Comparison of ENCODE assay signal across 5 fruit fly cellular contexts in genomic region chr3L:11324549-11325015, dm6.
TF ChIP-seq lines count a peak whose summit lies in the region.

No protein-coding gene starts in this region.

- no peak for TF ChIP-seq CTCF in whole organism, embryonic (GFP tag; optimal IDR thresholded peaks at IDR 0.05; lab: Kevin White, UChicago)

TF ChIP-seq in whole organism, adult, 20 proteins besides CTCF, POLR2A, EP300 and RAD21:
- TF ChIP-seq tj (GFP tag; optimal IDR thresholded peaks at IDR 0.05; lab: Kevin White, UChicago) (peak; percentile 30), CG7101 (tag; optimal IDR thresholded peaks at IDR 0.05; lab: Kevin White, UChicago) (no peak)
TF ChIP-seq in whole organism, adult: peak in this region for 1.

TF ChIP-seq in whole organism, embryonic, 481 proteins besides CTCF, POLR2A, EP300 and RAD21 (continues in another document):
- TF ChIP-seq ac (GFP tag; optimal IDR thresholded peaks at IDR 0.05; lab: Kevin White, UChicago), result no peak
- no peak for TF ChIP-seq Eip74EF (GFP tag; optimal IDR thresholded peaks at IDR 0.05; lab: Kevin White, UChicago)
- no peak for TF ChIP-seq sc (optimal IDR thresholded peaks at IDR 0.05; lab: Kevin White, UChicago)
- TF ChIP-seq sc (GFP tag; optimal IDR thresholded peaks at IDR 0.05; lab: Kevin White, UChicago), result no peak
- no peak for TF ChIP-seq CG4730 (GFP tag; IDR thresholded peaks at IDR 0.05; lab: Robert Waterston, UW)
- no peak for TF ChIP-seq CG8478 (optimal IDR thresholded peaks at IDR 0.05; lab: Kevin White, UChicago)
- no peak for TF ChIP-seq NK7.1 (GFP tag; optimal IDR thresholded peaks at IDR 0.05; lab: Kevin White, UChicago)
- no peak for TF ChIP-seq Dp (GFP tag; optimal IDR thresholded peaks at IDR 0.05; lab: Kevin White, UChicago)
- no peak for TF ChIP-seq ftz-f1 (GFP tag; optimal IDR thresholded peaks at IDR 0.05; lab: Kevin White, UChicago)
- no peak for TF ChIP-seq MESR4 (GFP tag; optimal IDR thresholded peaks at IDR 0.05; lab: Kevin White, UChicago)
- no peak for TF ChIP-seq ttk (GFP tag; IDR thresholded peaks at IDR 0.05; lab: Robert Waterston, UW)
- TF ChIP-seq HLH3B (GFP tag; IDR thresholded peaks at IDR 0.05; lab: Robert Waterston, UW), result no peak
- no peak for TF ChIP-seq CG9727 (GFP tag; optimal IDR thresholded peaks at IDR 0.05; lab: Kevin White, UChicago)
- no peak for TF ChIP-seq emc (GFP tag; optimal IDR thresholded peaks at IDR 0.05; lab: Kevin White, UChicago)
- peak; percentile 97 for TF ChIP-seq nom (GFP tag; optimal IDR thresholded peaks at IDR 0.05; lab: Kevin White, UChicago)
- no peak for TF ChIP-seq gt (GFP tag; IDR thresholded peaks at IDR 0.05; lab: Robert Waterston, UW)
- no peak for TF ChIP-seq HmgZ (tag; optimal IDR thresholded peaks at IDR 0.05; lab: Kevin White, UChicago)
- 0 out of 3 replicates have a peak, but pooled peaks have one; percentile 33 for TF ChIP-seq dysf (GFP tag; IDR thresholded peaks at IDR 0.05; lab: Robert Waterston, UW)
- no peak for TF ChIP-seq CG17802 (tag; optimal IDR thresholded peaks at IDR 0.05; lab: Kevin White, UChicago)
- TF ChIP-seq fd64A (GFP tag; optimal IDR thresholded peaks at IDR 0.05; lab: Kevin White, UChicago), result no peak
- no peak for TF ChIP-seq CG4820 (GFP tag; optimal IDR thresholded peaks at IDR 0.05; lab: Kevin White, UChicago)
- TF ChIP-seq kni (GFP tag; optimal IDR thresholded peaks at IDR 0.05; lab: Kevin White, UChicago), result peak; percentile 56
- TF ChIP-seq corto (GFP tag; optimal IDR thresholded peaks at IDR 0.05; lab: Kevin White, UChicago), result peak; percentile 62

TF ChIP-seq in whole organism, prepupa, 60 proteins besides CTCF, POLR2A, EP300 and RAD21 (continues in another document):
- TF ChIP-seq CG11902 (GFP tag; optimal IDR thresholded peaks at IDR 0.05; lab: Kevin White, UChicago) (no peak), Ets96B (tag; optimal IDR thresholded peaks at IDR 0.05; lab: Kevin White, UChicago) (peak; percentile 67), CG6854 (GFP tag; optimal IDR thresholded peaks at IDR 0.05; lab: Kevin White, UChicago) (peak; percentile 89), Eip93F (GFP tag; optimal IDR thresholded peaks at IDR 0.05; lab: Kevin White, UChicago) (no peak), achi (GFP tag; optimal IDR thresholded peaks at IDR 0.05; lab: Kevin White, UChicago) (peak; percentile 44), Met (GFP tag; optimal IDR thresholded peaks at IDR 0.05; lab: Kevin White, UChicago) (peak; percentile 46), lz (GFP tag; optimal IDR thresholded peaks at IDR 0.05; lab: Kevin White, UChicago) (no peak), Sox15 (GFP tag; optimal IDR thresholded peaks at IDR 0.05; lab: Kevin White, UChicago) (no peak), Eip78C (GFP tag; lab: Kevin White, UChicago) (peak; percentile 94), fd85E (GFP tag; optimal IDR thresholded peaks at IDR 0.05; lab: Kevin White, UChicago) (peak; percentile 7), CG3919 (GFP tag; optimal IDR thresholded peaks at IDR 0.05; lab: Kevin White, UChicago) (peak; percentile 54), CG15336 (GFP tag; IDR thresholded peaks at IDR 0.05; lab: Robert Waterston, UW) (peak; percentile 78), CG6808 (GFP tag; optimal IDR thresholded peaks at IDR 0.05; lab: Kevin White, UChicago) (peak; percentile 93), acj6 (GFP tag; optimal IDR thresholded peaks at IDR 0.05; lab: Kevin White, UChicago) (peak; percentile 26), spab (GFP tag; optimal IDR thresholded peaks at IDR 0.05; lab: Kevin White, UChicago) (peak; percentile 87), Eip75B (GFP tag; optimal IDR thresholded peaks at IDR 0.05; lab: Kevin White, UChicago) (peak; percentile 77), ss (GFP tag; optimal IDR thresholded peaks at IDR 0.05; lab: Kevin White, UChicago) (peak; percentile 96 to 99), CG4318 (GFP tag; optimal IDR thresholded peaks at IDR 0.05; lab: Kevin White, UChicago) (no peak), Blimp-1 (GFP tag; optimal IDR thresholded peaks at IDR 0.05; lab: Kevin White, UChicago) (peak; percentile 16), net (GFP tag; optimal IDR thresholded peaks at IDR 0.05; lab: Kevin White, UChicago) (peak; percentile 72), CG3032 (tag; optimal IDR thresholded peaks at IDR 0.05; lab: Kevin White, UChicago) (peak; percentile 68), CG6276 (GFP tag; optimal IDR thresholded peaks at IDR 0.05; lab: Kevin White, UChicago) (peak; percentile 70), CG6792 (GFP tag; optimal IDR thresholded peaks at IDR 0.05; lab: Kevin White, UChicago) (peak; percentile 67)

TF ChIP-seq in whole organism, pupa, 21 proteins besides CTCF, POLR2A, EP300 and RAD21:
- peak; percentile 74 for TF ChIP-seq Ets98B (GFP tag; IDR thresholded peaks at IDR 0.05; lab: Robert Waterston, UW)
- peak; percentile 60 for TF ChIP-seq fd96Ca (GFP tag; IDR thresholded peaks at IDR 0.05; lab: Robert Waterston, UW)
- no peak for TF ChIP-seq CG10348 (GFP tag; IDR thresholded peaks at IDR 0.05; lab: Robert Waterston, UW)
- peak; percentile 56; the same call in 1 of the 2 replicates for TF ChIP-seq CG32121 (GFP tag; IDR thresholded peaks at IDR 0.05; lab: Robert Waterston, UW)
- TF ChIP-seq CG8159 (tag; optimal IDR thresholded peaks at IDR 0.05; lab: Kevin White, UChicago), result peak; percentile 77
- peak; percentile 77 for TF ChIP-seq Pif1B (GFP tag; optimal IDR thresholded peaks at IDR 0.05; lab: Kevin White, UChicago)
- peak; percentile 96 for TF ChIP-seq gl (tag; optimal IDR thresholded peaks at IDR 0.05; lab: Kevin White, UChicago)
- TF ChIP-seq rn (GFP tag; IDR thresholded peaks at IDR 0.05; lab: Robert Waterston, UW), result no peak
- peak; percentile 38 for TF ChIP-seq CG8301 (tag; optimal IDR thresholded peaks at IDR 0.05; lab: Kevin White, UChicago)
- peak; percentile 88 for TF ChIP-seq Pif1A (GFP tag; optimal IDR thresholded peaks at IDR 0.05; lab: Kevin White, UChicago)
- peak; percentile 60 for TF ChIP-seq CG17806 (tag; optimal IDR thresholded peaks at IDR 0.05; lab: Kevin White, UChicago)
- TF ChIP-seq CG4496 (GFP tag; IDR thresholded peaks at IDR 0.05; lab: Robert Waterston, UW), result peak; percentile 86
- peak; percentile 96 for TF ChIP-seq CG13204 (GFP tag; optimal IDR thresholded peaks at IDR 0.05; lab: Kevin White, UChicago)
- TF ChIP-seq CG15710 (tag; optimal IDR thresholded peaks at IDR 0.05; lab: Kevin White, UChicago), result peak; percentile 74
- peak; percentile 77 for TF ChIP-seq CG34367 (tag; optimal IDR thresholded peaks at IDR 0.05; lab: Kevin White, UChicago)
- TF ChIP-seq D1 (tag; optimal IDR thresholded peaks at IDR 0.05; lab: Kevin White, UChicago), result no peak
- peak; percentile 45 for TF ChIP-seq CG9948 (tag; optimal IDR thresholded peaks at IDR 0.05; lab: Kevin White, UChicago)
- TF ChIP-seq CG14655 (GFP tag; optimal IDR thresholded peaks at IDR 0.05; lab: Kevin White, UChicago), result peak; percentile 44
- TF ChIP-seq Snoo (tag; optimal IDR thresholded peaks at IDR 0.05; lab: Kevin White, UChicago), result peak; percentile 68
- peak; percentile 89 for TF ChIP-seq EcR (GFP tag; optimal IDR thresholded peaks at IDR 0.05; lab: Kevin White, UChicago)
- peak; percentile 93 for TF ChIP-seq CG12605 (GFP tag; IDR thresholded peaks at IDR 0.05; lab: Robert Waterston, UW)

TF ChIP-seq in whole organism, wandering third instar larva, 38 proteins besides CTCF, POLR2A, EP300 and RAD21 (continues in another document):
- TF ChIP-seq Sp1 (GFP tag; optimal IDR thresholded peaks at IDR 0.05; lab: Kevin White, UChicago) (peak; percentile 51), woc (GFP tag; optimal IDR thresholded peaks at IDR 0.05; lab: Kevin White, UChicago) (no peak), Hnf4 (GFP tag; optimal IDR thresholded peaks at IDR 0.05; lab: Kevin White, UChicago) (no peak), Abd-B (GFP tag; optimal IDR thresholded peaks at IDR 0.05; lab: Kevin White, UChicago) (no peak), Jra (GFP tag; optimal IDR thresholded peaks at IDR 0.05; lab: Kevin White, UChicago) (peak; percentile 13), jim (GFP tag; optimal IDR thresholded peaks at IDR 0.05; lab: Kevin White, UChicago) (no peak), psq (GFP tag; optimal IDR thresholded peaks at IDR 0.05; lab: Kevin White, UChicago) (peak; percentile 28), Dif (GFP tag; optimal IDR thresholded peaks at IDR 0.05; lab: Kevin White, UChicago; ENCODE audit: partially characterized antibody) (no peak), OdsH (GFP tag; optimal IDR thresholded peaks at IDR 0.05; lab: Kevin White, UChicago) (no peak), CG9705 (GFP tag; optimal IDR thresholded peaks at IDR 0.05; lab: Kevin White, UChicago) (no peak), ey (GFP tag; optimal IDR thresholded peaks at IDR 0.05; lab: Kevin White, UChicago) (no peak), Mio (GFP tag; optimal IDR thresholded peaks at IDR 0.05; lab: Kevin White, UChicago) (no peak), Hr78 (GFP tag; optimal IDR thresholded peaks at IDR 0.05; lab: Kevin White, UChicago) (no peak), dl (GFP tag; optimal IDR thresholded peaks at IDR 0.05; lab: Kevin White, UChicago; ENCODE audit: insufficient read depth in 1 of 2, partially characterized antibody in 2 of 2) (no peak), sv (GFP tag; optimal IDR thresholded peaks at IDR 0.05; lab: Kevin White, UChicago) (no peak), N (GFP tag; optimal IDR thresholded peaks at IDR 0.05; lab: Kevin White, UChicago) (no peak), lola (GFP tag; optimal IDR thresholded peaks at IDR 0.05; lab: Kevin White, UChicago) (no peak), CG32264 (GFP tag; optimal IDR thresholded peaks at IDR 0.05; lab: Kevin White, UChicago) (peak; percentile 11), Hr83 (GFP tag; optimal IDR thresholded peaks at IDR 0.05; lab: Kevin White, UChicago; ENCODE audit: poor library complexity, severe bottlenecking) (no peak), rgr (GFP tag; optimal IDR thresholded peaks at IDR 0.05; lab: Kevin White, UChicago) (no peak), tai (GFP tag; optimal IDR thresholded peaks at IDR 0.05; lab: Kevin White, UChicago) (no peak), GATAd (GFP tag; optimal IDR thresholded peaks at IDR 0.05; lab: Kevin White, UChicago) (no peak), Dfd (GFP tag; optimal IDR thresholded peaks at IDR 0.05; lab: Kevin White, UChicago) (no peak), dmrt93B (GFP tag; optimal IDR thresholded peaks at IDR 0.05; lab: Kevin White, UChicago) (no peak), CrebA (GFP tag; optimal IDR thresholded peaks at IDR 0.05; lab: Kevin White, UChicago; ENCODE audit: borderline replicate concordance) (peak; percentile 88), Vsx2 (GFP tag; optimal IDR thresholded peaks at IDR 0.05; lab: Kevin White, UChicago; ENCODE audit: partially characterized antibody) (no peak), Rel (GFP tag; optimal IDR thresholded peaks at IDR 0.05; lab: Kevin White, UChicago) (peak; percentile 74), Rel (tag; optimal IDR thresholded peaks at IDR 0.05; lab: Kevin White, UChicago) (peak; percentile 8), dsf (GFP tag; optimal IDR thresholded peaks at IDR 0.05; lab: Kevin White, UChicago; ENCODE audit: borderline replicate concordance) (no peak), sage (GFP tag; optimal IDR thresholded peaks at IDR 0.05; lab: Kevin White, UChicago) (peak; percentile 55), Myc (optimal IDR thresholded peaks at IDR 0.05; lab: Kevin White, UChicago) (no peak), pan (optimal IDR thresholded peaks at IDR 0.05; lab: Kevin White, UChicago) (no peak)
